Fruit fly (Drosophila melanogaster) whole organism, pupa: ENCODE measurements around the gene CG3704.

ENCODE experiments used
- CG10348 ChIP-seq: fragments of 200-800 bp; sonication (Bioruptor generic); IDR thresholded peaks from 2 replicates; pipeline ENCODE4 v1.3.6; 2022; ENCODE audit warnings: missing biosample characterization, missing genetic modification characterization
- CG13204 ChIP-seq: fragments of 200-800 bp; sonication (Bioruptor generic); optimal IDR thresholded peaks from 2 replicates; lab custom pipeline; 2018; ENCODE audit warnings: missing biosample characterization, mild to moderate bottlenecking, missing genetic modification characterization, moderate library complexity
- CG34367 ChIP-seq: fragments of 200-800 bp; sonication (Bioruptor generic); optimal IDR thresholded peaks from 2 replicates; lab custom pipeline; 2018; ENCODE audit warnings: missing biosample characterization, mild to moderate bottlenecking, missing genetic modification characterization
- CG8159 ChIP-seq: fragments of 200-800 bp; sonication (Bioruptor generic); optimal IDR thresholded peaks from 3 replicates; lab custom pipeline; 2018; ENCODE audit warnings: missing biosample characterization, mild to moderate bottlenecking, missing genetic modification characterization, moderate library complexity
- D1 ChIP-seq: fragments of 200-800 bp; sonication (Bioruptor generic); optimal IDR thresholded peaks from 2 replicates; lab custom pipeline; 2018; ENCODE audit warnings: missing biosample characterization, mild to moderate bottlenecking, missing genetic modification characterization, moderate library complexity
- EcR ChIP-seq: fragments of 200-800 bp; sonication (Bioruptor generic); optimal IDR thresholded peaks from 3 replicates; lab custom pipeline; 2019; ENCODE audit warnings: missing biosample characterization, missing genetic modification characterization, mild to moderate bottlenecking, moderate library complexity, missing genetic modification reagents
- Ets98B ChIP-seq: fragments of 200-800 bp; sonication (Bioruptor generic); IDR thresholded peaks from 2 replicates; pipeline ENCODE4 v1.3.6; 2022; ENCODE audit warnings: missing biosample characterization, missing genetic modification characterization
- Pif1B ChIP-seq: fragments of 200-800 bp; sonication (Bioruptor generic); optimal IDR thresholded peaks from 3 replicates; lab custom pipeline; 2016; ENCODE audit warnings: missing biosample characterization, missing genetic modification characterization
- gl ChIP-seq: fragments of 200-800 bp; sonication (Bioruptor generic); optimal IDR thresholded peaks from 2 replicates; lab custom pipeline; 2018; ENCODE audit warnings: missing biosample characterization, mild to moderate bottlenecking, missing genetic modification characterization

DNA sequence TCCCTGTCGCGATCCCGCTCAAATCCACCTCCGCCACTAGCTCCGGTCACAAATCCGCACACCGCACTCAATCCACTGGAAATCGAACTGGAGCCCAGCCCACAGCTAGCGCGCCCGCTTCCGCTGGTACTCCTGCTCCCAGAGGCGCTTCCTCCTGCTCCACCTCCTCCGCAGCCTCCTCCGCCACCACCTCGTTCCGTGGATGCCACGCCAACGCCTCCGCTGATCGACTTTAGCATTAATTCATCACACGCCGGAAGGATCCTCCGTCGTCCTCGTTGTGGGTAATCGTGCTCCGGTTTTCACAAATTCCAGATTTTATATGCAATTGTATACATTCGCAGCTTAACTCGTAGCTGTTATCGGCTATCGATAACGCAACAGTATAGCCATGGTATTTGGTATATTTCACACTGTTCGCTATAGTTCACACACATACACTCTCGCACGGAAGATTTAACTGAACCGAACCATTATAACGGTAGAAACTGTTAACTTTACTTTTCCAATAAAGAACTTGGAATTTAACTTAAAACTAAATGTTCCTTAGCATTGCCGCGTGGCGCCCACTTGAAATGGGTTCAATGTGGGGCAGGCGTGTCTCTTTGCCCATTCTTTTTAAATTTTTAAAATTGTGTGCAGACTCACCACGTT lies 13.3 kb downstream of the CG3704 start, which contains the start of gene Lztr1:
- TF ChIP-seq EcR (GFP tag; lab: Kevin White, UChicago) = no peak
- TF ChIP-seq CG34367 = no peak
- no peak for TF ChIP-seq Pif1B (GFP tag; lab: Kevin White, UChicago)
- TF ChIP-seq D1 (tag; lab: Kevin White, UChicago) = no peak
- TF ChIP-seq Ets98B (GFP tag; lab: Robert Waterston, UW) = no peak
- TF ChIP-seq gl (tag; lab: Kevin White, UChicago) = no peak
- TF ChIP-seq CG10348 (GFP tag; lab: Robert Waterston, UW) = no peak
- TF ChIP-seq CG13204 (GFP tag; lab: Kevin White, UChicago) = no peak
- no peak for TF ChIP-seq CG8159 (tag; lab: Kevin White, UChicago)
